Worm (Caenorhabditis elegans) whole organism, young adult: ENCODE measurements around the gene gcy-8.

Experiments
- Y79H2A.3 ChIP-seq: fragments of 200-800 bp; sonication (Bioruptor generic); conservative IDR thresholded peaks from 2 replicates; pipeline ENCODE4 v1.3.6; 2022; ENCODE audit warnings: missing genetic modification reagents, missing genetic modification characterization, missing compliant biosample characterization
- egl-18 ChIP-seq: fragments of 200-800 bp; sonication (Bioruptor generic); IDR thresholded peaks from 2 replicates; pipeline ENCODE4 v1.3.6; 2022; ENCODE audit warnings: missing genetic modification reagents, missing genetic modification characterization, missing compliant biosample characterization
- mxl-1 ChIP-seq: sonication (generic microtip); optimal IDR thresholded peaks from 2 replicates; lab custom pipeline; 2016; ENCODE audit warnings: missing genetic modification characterization, missing compliant biosample characterization
- unc-62 ChIP-seq: fragments of 150-350 bp; optimal IDR thresholded peaks from 2 replicates; lab custom pipeline; 2014; ENCODE audit warnings: missing biosample characterization, missing genetic modification reagents, missing genetic modification characterization

DNA sequence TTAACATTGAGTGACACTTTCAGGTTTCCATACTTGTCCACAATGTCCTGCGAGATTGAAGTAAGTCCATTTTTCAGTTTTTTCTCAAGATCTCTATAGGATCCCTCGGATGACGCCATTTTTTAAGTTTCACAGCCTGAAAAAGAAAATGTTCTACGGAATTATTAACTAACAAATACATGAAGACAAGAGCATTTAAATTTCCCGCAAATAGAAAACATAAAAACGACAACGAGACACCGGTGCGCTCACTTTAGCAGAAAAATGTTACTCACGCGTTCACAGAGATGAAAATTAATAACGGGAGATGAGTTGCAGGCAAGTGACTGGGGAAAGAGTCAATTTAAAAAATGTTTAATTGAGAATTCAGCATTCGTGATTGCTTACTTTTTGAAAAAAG is 18.5 kb downstream of the gcy-8 start, which contains the start of gene czw-1:
- TF ChIP-seq unc-62 = no peak
- no peak for TF ChIP-seq egl-18 (GFP tag; lab: Robert Waterston, UW)
- TF ChIP-seq Y79H2A.3 (GFP tag; lab: Robert Waterston, UW) = no peak
- TF ChIP-seq mxl-1 (tag; lab: Kevin White, UChicago) = no peak
